Fruit fly (Drosophila melanogaster): ENCODE measurements around the gene CG14313.
A peak's percentile ranks its signal among the peaks of the same experiment; 100 is the strongest.

Gene CG14313

DNA sequence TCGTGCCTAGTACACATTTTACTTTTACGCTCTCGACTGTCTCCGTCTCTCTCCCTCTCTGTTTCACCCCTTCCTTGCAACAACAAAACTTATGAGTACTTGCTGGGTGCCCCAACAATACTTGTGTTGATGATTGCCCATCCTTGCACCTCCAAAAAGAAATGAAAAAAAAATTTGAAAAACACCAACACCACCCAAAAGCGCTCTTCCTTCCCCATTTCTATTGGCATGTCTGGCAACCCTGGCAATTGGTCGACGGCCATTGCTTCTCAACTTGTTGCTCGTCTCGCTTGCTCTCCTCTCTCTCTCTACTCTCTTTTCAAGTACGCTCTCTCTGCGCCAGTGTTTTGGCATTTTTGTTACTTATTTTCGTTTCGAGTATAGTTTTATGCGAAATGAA, 23.4 kb downstream of the CG14313 start (continued):
- TF ChIP-seq BEAF-32 (GFP tag; optimal IDR thresholded peaks at IDR 0.05) (peak; percentile 6), schlank (tag; optimal IDR thresholded peaks at IDR 0.05) (no peak), CG16813 (GFP tag; IDR thresholded peaks at IDR 0.05; ENCODE audit: partially characterized antibody) (no peak), CG13287 (GFP tag; IDR thresholded peaks at IDR 0.05; ENCODE audit: partially characterized antibody) (peak; percentile 15; the same call in 1 of the 2 replicates), CG13775 (GFP tag; optimal IDR thresholded peaks at IDR 0.05) (peak; percentile 14), CG18011 (GFP tag; optimal IDR thresholded peaks at IDR 0.05) (no peak), hkb (optimal IDR thresholded peaks at IDR 0.05) (no peak), hkb (GFP tag; IDR thresholded peaks at IDR 0.05) (no peak), Sry-β (GFP tag; optimal IDR thresholded peaks at IDR 0.05) (no peak), CG2875 (GFP tag; optimal IDR thresholded peaks at IDR 0.05) (no peak), ken (GFP tag; IDR thresholded peaks at IDR 0.05) (no peak), CG4328 (GFP tag; optimal IDR thresholded peaks at IDR 0.05) (peak; percentile 36), CG10543 (GFP tag; optimal IDR thresholded peaks at IDR 0.05) (peak; percentile 73), Bgb (GFP tag; IDR thresholded peaks at IDR 0.05; ENCODE audit: partially characterized antibody) (no peak), sr (GFP tag; IDR thresholded peaks at IDR 0.05) (no peak), CG8290 (GFP tag; optimal IDR thresholded peaks at IDR 0.05) (no peak), CG8290 (tag; optimal IDR thresholded peaks at IDR 0.05) (peak in 1 of 2 experiments; percentile 15), stc (GFP tag; IDR thresholded peaks at IDR 0.05) (no peak), CG4360 (GFP tag; IDR thresholded peaks at IDR 0.05) (no peak), pzg (GFP tag; optimal IDR thresholded peaks at IDR 0.05) (peak; percentile 28), CG15011 (GFP tag; optimal IDR thresholded peaks at IDR 0.05) (no peak), onecut (GFP tag; IDR thresholded peaks at IDR 0.05) (peak; percentile 36; the same call in 1 of the 2 replicates), CG13624 (GFP tag; optimal IDR thresholded peaks at IDR 0.05) (peak; percentile 10), Poxn (GFP tag; IDR thresholded peaks at IDR 0.05) (no peak), lov (optimal IDR thresholded peaks at IDR 0.05) (no peak), lov (GFP tag; IDR thresholded peaks at IDR 0.05) (no peak), CG1792 (GFP tag; optimal IDR thresholded peaks at IDR 0.05) (no peak), CG16779 (GFP tag; IDR thresholded peaks at IDR 0.05) (no peak), org-1 (GFP tag; optimal IDR thresholded peaks at IDR 0.05) (no peak), tup (GFP tag; optimal IDR thresholded peaks at IDR 0.05) (no peak), esg (GFP tag; conservative IDR thresholded peaks at IDR 0.05) (no peak), p53 (GFP tag; optimal IDR thresholded peaks at IDR 0.05) (no peak), unc-4 (GFP tag; IDR thresholded peaks at IDR 0.05; ENCODE audit: partially characterized antibody) (peak; percentile 42; the same call in 1 of the 2 replicates), CG6813 (GFP tag; optimal IDR thresholded peaks at IDR 0.05) (no peak), CG12219 (GFP tag; optimal IDR thresholded peaks at IDR 0.05) (no peak), lbe (GFP tag; optimal IDR thresholded peaks at IDR 0.05) (no peak), pho (GFP tag; optimal IDR thresholded peaks at IDR 0.05) (peak; percentile 1), CG32532 (GFP tag; IDR thresholded peaks at IDR 0.05) (peak; percentile 74), MTF-1 (GFP tag; optimal IDR thresholded peaks at IDR 0.05; ENCODE audit: borderline replicate concordance) (no peak), Side (GFP tag; optimal IDR thresholded peaks at IDR 0.05) (peak; percentile 18), CG31441 (GFP tag; IDR thresholded peaks at IDR 0.05) (no peak), ATbp (GFP tag; optimal IDR thresholded peaks at IDR 0.05) (peak; percentile 7), Trl (optimal IDR thresholded peaks at IDR 0.05) (peak; percentile 98 to 99), Trl (GFP tag; optimal IDR thresholded peaks at IDR 0.05) (peak; percentile 85), HLH4C (GFP tag; IDR thresholded peaks at IDR 0.05; ENCODE audit: partially characterized antibody) (no peak), Meics (GFP tag; optimal IDR thresholded peaks at IDR 0.05) (peak; percentile 47), CG12744 (GFP tag; optimal IDR thresholded peaks at IDR 0.05) (no peak), ssp (GFP tag; IDR thresholded peaks at IDR 0.05) (no peak), repo (GFP tag; optimal IDR thresholded peaks at IDR 0.05) (no peak), Antp (GFP tag; optimal IDR thresholded peaks at IDR 0.05) (no peak), CG17186 (GFP tag; optimal IDR thresholded peaks at IDR 0.05) (no peak), ranshi (GFP tag; IDR thresholded peaks at IDR 0.05) (no peak)
